Fruit fly (Drosophila melanogaster) whole organism, pupa: ENCODE results near the gene Arpc2.
"Not testable (repeated sequence)": the region's sequence is repeated elsewhere in the genome, so short reads cannot be mapped to it uniquely, and the experiment has no call there.

Experiments used
- CG10348 ChIP-seq: fragments of 200-800 bp; sonication (Bioruptor generic); IDR thresholded peaks from 2 replicates; pipeline ENCODE4 v1.3.6; 2022; ENCODE audit warnings: missing biosample characterization, missing genetic modification characterization
- CG12605 ChIP-seq: fragments of 200-800 bp; sonication (Bioruptor generic); IDR thresholded peaks from 2 replicates; pipeline ENCODE4 v1.3.6; 2022; ENCODE audit warnings: missing biosample characterization, missing genetic modification characterization
- CG13204 ChIP-seq: fragments of 200-800 bp; sonication (Bioruptor generic); optimal IDR thresholded peaks from 2 replicates; lab custom pipeline; 2018; ENCODE audit warnings: missing biosample characterization, mild to moderate bottlenecking, missing genetic modification characterization, moderate library complexity
- CG14655 ChIP-seq: fragments of 200-800 bp; sonication (Bioruptor generic); optimal IDR thresholded peaks from 3 replicates; lab custom pipeline; 2017; ENCODE audit warnings: mild to moderate bottlenecking, missing biosample characterization, missing genetic modification reagents, missing genetic modification characterization
- CG15710 ChIP-seq: fragments of 200-800 bp; sonication (Bioruptor generic); optimal IDR thresholded peaks from 2 replicates; lab custom pipeline; 2018; ENCODE audit warnings: missing biosample characterization, mild to moderate bottlenecking, missing genetic modification characterization, moderate library complexity
- CG17806 ChIP-seq: fragments of 200-800 bp; sonication (Bioruptor generic); optimal IDR thresholded peaks from 2 replicates; lab custom pipeline; 2018; ENCODE audit warnings: missing biosample characterization, mild to moderate bottlenecking, missing genetic modification characterization, moderate library complexity
- CG32121 ChIP-seq: fragments of 200-800 bp; sonication (Bioruptor generic); IDR thresholded peaks from 2 replicates; pipeline ENCODE4 v1.3.6; 2022; ENCODE audit warnings: missing biosample characterization, missing genetic modification characterization
- CG34367 ChIP-seq: fragments of 200-800 bp; sonication (Bioruptor generic); optimal IDR thresholded peaks from 2 replicates; lab custom pipeline; 2018; ENCODE audit warnings: missing biosample characterization, mild to moderate bottlenecking, missing genetic modification characterization
- CG4496 ChIP-seq: fragments of 200-800 bp; sonication (Bioruptor generic); IDR thresholded peaks from 3 replicates; pipeline ENCODE4 v1.3.6; 2022; ENCODE audit warnings: missing biosample characterization, missing genetic modification characterization
- CG8159 ChIP-seq: fragments of 200-800 bp; sonication (Bioruptor generic); optimal IDR thresholded peaks from 3 replicates; lab custom pipeline; 2018; ENCODE audit warnings: missing biosample characterization, mild to moderate bottlenecking, missing genetic modification characterization, moderate library complexity
- CG8301 ChIP-seq: fragments of 200-800 bp; sonication (Bioruptor generic); optimal IDR thresholded peaks from 2 replicates; lab custom pipeline; 2018; ENCODE audit warnings: missing biosample characterization, mild to moderate bottlenecking, missing genetic modification characterization
- CG9948 ChIP-seq: fragments of 200-800 bp; sonication (Bioruptor generic); optimal IDR thresholded peaks from 2 replicates; lab custom pipeline; 2018; ENCODE audit warnings: missing biosample characterization, mild to moderate bottlenecking, missing genetic modification characterization, moderate library complexity
- D1 ChIP-seq: fragments of 200-800 bp; sonication (Bioruptor generic); optimal IDR thresholded peaks from 2 replicates; lab custom pipeline; 2018; ENCODE audit warnings: missing biosample characterization, mild to moderate bottlenecking, missing genetic modification characterization, moderate library complexity
- EcR ChIP-seq: fragments of 200-800 bp; sonication (Bioruptor generic); optimal IDR thresholded peaks from 3 replicates; lab custom pipeline; 2019; ENCODE audit warnings: missing biosample characterization, missing genetic modification characterization, mild to moderate bottlenecking, moderate library complexity, missing genetic modification reagents
- Ets98B ChIP-seq: fragments of 200-800 bp; sonication (Bioruptor generic); IDR thresholded peaks from 2 replicates; pipeline ENCODE4 v1.3.6; 2022; ENCODE audit warnings: missing biosample characterization, missing genetic modification characterization
- Pif1A ChIP-seq: fragments of 200-800 bp; sonication (Bioruptor generic); optimal IDR thresholded peaks from 3 replicates; lab custom pipeline; 2016; ENCODE audit warnings: missing biosample characterization, missing genetic modification characterization
- Pif1B ChIP-seq: fragments of 200-800 bp; sonication (Bioruptor generic); optimal IDR thresholded peaks from 3 replicates; lab custom pipeline; 2016; ENCODE audit warnings: missing biosample characterization, missing genetic modification characterization
- Snoo ChIP-seq: fragments of 200-800 bp; sonication (Bioruptor generic); optimal IDR thresholded peaks from 3 replicates; lab custom pipeline; 2017; ENCODE audit warnings: missing biosample characterization, mild to moderate bottlenecking, missing genetic modification characterization, inconsistent platforms
- fd96Ca ChIP-seq: fragments of 200-800 bp; sonication (Bioruptor generic); IDR thresholded peaks from 3 replicates; pipeline ENCODE4 v1.3.6; 2022; ENCODE audit warnings: missing biosample characterization, missing genetic modification characterization
- gl ChIP-seq: fragments of 200-800 bp; sonication (Bioruptor generic); optimal IDR thresholded peaks from 2 replicates; lab custom pipeline; 2018; ENCODE audit warnings: missing biosample characterization, mild to moderate bottlenecking, missing genetic modification characterization
- rn ChIP-seq: fragments of 200-800 bp; sonication (Bioruptor generic); IDR thresholded peaks from 2 replicates; pipeline ENCODE4 v1.3.6; 2022; ENCODE audit warnings: missing biosample characterization, missing genetic modification characterization

Gene Arpc2

DNA sequence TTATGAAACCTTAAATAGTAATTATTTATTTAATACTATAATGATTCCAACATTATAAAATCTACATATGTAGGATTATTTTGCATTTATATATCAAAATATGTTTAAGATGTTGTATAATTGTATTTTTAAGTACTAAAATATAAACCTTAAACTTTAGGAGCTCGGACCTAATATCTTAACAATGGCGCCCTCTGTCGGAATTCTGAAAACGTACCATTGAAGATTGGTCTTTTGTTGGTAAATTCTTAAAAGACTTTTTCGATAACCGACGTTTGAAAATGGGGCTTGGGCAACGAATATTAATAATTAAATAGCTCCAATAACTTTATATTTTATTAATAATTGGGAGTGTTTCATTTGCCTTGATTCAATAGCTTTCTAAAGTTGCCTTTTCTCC, 21.0 kb downstream of the Arpc2 start:
- no peak for TF ChIP-seq Ets98B (GFP tag; lab: Robert Waterston, UW)
- TF ChIP-seq CG8301 (tag; lab: Kevin White, UChicago) = no peak
- TF ChIP-seq Snoo (tag; lab: Kevin White, UChicago) = no peak
- TF ChIP-seq fd96Ca (GFP tag; lab: Robert Waterston, UW) = no peak
- no peak for TF ChIP-seq D1 (tag; lab: Kevin White, UChicago)
- TF ChIP-seq CG17806 (tag; lab: Kevin White, UChicago) = no peak
- TF ChIP-seq CG8159 (tag; lab: Kevin White, UChicago) = no peak

DNA sequence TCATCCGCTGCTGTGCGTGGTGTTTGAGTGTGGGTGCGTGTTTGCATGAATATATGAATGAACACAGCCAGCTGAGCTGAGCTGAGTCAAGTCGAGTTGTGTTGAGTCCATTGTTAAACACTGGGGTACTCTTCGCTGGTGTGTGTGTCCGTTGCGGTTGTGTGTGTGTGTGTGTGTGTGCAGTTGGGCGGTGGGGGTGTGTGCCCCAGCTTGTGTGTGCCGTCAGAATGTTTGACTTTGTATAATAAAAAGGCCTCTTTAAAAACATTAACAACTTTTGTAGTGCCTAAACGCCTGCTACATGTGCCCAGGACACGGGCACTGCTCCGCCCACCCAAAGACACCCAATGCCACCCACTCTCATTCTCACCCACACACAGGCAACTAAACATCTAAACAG, 21.6 kb downstream of the Arpc2 start:
- TF ChIP-seq D1 (tag; lab: Kevin White, UChicago) (no peak), CG12605 (GFP tag; lab: Robert Waterston, UW) (no peak), Pif1B (no peak), CG9948 (tag; lab: Kevin White, UChicago) (no peak), CG8159 (tag; lab: Kevin White, UChicago) (no peak), Ets98B (GFP tag; lab: Robert Waterston, UW) (no peak), CG32121 (GFP tag; lab: Robert Waterston, UW) (no peak), EcR (GFP tag; lab: Kevin White, UChicago) (no peak), rn (GFP tag; lab: Robert Waterston, UW) (no peak), gl (no peak), CG15710 (tag; lab: Kevin White, UChicago) (no peak)

DNA sequence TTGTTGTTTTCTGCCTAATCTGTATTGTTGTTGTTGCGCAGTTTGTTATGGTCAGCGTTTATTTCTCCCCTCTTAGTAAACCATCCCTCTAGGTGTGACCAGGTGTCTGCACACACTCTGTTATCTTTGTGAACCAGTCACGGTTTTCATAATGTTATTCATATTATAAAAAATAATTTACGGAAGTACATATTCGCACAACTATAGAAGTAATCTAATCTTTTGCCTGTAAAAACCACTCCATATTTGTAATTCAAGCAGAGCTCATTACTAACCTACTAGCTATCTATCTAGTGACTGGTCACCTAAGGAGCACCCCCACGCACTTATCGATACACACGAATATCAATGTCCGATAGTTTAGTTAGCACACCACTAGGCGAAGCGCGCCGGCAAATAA, 33.0 kb downstream of the Arpc2 start, which contains the start of the genes CG31683 and CG31687:
CG31683 (minus strand) TSS at position 101 of the 400 bp plus-strand sequence.
CG31687 (plus strand) TSS at position 362 of the 400 bp plus-strand sequence.
- not testable (repeated sequence) for TF ChIP-seq Pif1A (GFP tag; lab: Kevin White, UChicago); EcR (GFP tag; lab: Kevin White, UChicago); CG12605 (GFP tag; lab: Robert Waterston, UW)

dm6 chr2L:20458975-20459374, 42.1 kb downstream of the Arpc2 start, which contains the start of the genes CG18858 and Cdc23:
Gene CG18858, minus strand, starts transcription at chr2L:20459075.
Gene Cdc23, plus strand, starts transcription at chr2L:20459342.
- TF ChIP-seq D1, CG8301, CG8159 (tag; lab: Kevin White, UChicago): not testable (repeated sequence)

dm6 chr2L:20463316-20463856, 46.5 kb downstream of the Arpc2 start, which contains the start of gene CG2493:
Gene CG2493, minus strand, starts transcription at chr2L:20463444.
- TF ChIP-seq rn (GFP tag; lab: Robert Waterston, UW) (no peak), CG15710 (tag; lab: Kevin White, UChicago) (no peak), CG34367 (no peak), Snoo (tag; lab: Kevin White, UChicago) (no peak), CG8301 (tag; lab: Kevin White, UChicago) (peak; percentile 78), CG9948 (tag; lab: Kevin White, UChicago) (peak; percentile 62), CG4496 (GFP tag; lab: Robert Waterston, UW) (peak; percentile 85), EcR (GFP tag; lab: Kevin White, UChicago) (no peak), Ets98B (GFP tag; lab: Robert Waterston, UW) (peak; percentile 62), CG14655 (GFP tag; lab: Kevin White, UChicago) (peak; percentile 80), D1 (tag; lab: Kevin White, UChicago) (no peak), fd96Ca (GFP tag; lab: Robert Waterston, UW) (no peak), CG10348 (GFP tag; lab: Robert Waterston, UW) (no peak), CG12605 (GFP tag; lab: Robert Waterston, UW) (0 out of 2 replicates have a peak, but pooled peaks have one; percentile 6), CG13204 (GFP tag; lab: Kevin White, UChicago) (no peak), CG17806 (tag; lab: Kevin White, UChicago) (peak; percentile 73), CG8159 (tag; lab: Kevin White, UChicago) (peak; percentile 70), Pif1A (GFP tag; lab: Kevin White, UChicago) (peak; percentile 69), gl (no peak), CG32121 (GFP tag; lab: Robert Waterston, UW) (0 out of 2 replicates have a peak, but pooled peaks have one; percentile 23), Pif1B (no peak)

DNA sequence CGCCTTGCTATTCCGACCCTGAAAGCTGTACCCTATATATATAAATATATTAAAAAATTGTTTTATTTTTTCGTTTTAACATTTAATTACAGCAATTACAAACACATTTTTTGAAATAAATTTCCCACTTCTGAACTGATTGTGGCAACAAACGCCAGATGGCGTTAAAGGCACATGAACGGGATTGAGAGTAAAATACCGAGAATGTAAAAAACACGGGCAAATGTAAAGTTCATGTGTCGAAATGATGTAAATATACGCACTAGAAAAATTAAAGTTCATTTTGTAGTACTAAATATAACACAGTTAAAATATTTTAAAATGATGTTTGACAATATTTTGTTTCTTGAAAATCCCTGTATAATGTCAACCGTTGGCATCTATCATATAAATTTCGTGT, 47.5 kb downstream of the Arpc2 start:
- TF ChIP-seq Pif1A (GFP tag; lab: Kevin White, UChicago) (no peak), CG14655 (GFP tag; lab: Kevin White, UChicago) (peak; percentile 14), rn (GFP tag; lab: Robert Waterston, UW) (no peak), Snoo (tag; lab: Kevin White, UChicago) (no peak), gl (no peak), CG8159 (tag; lab: Kevin White, UChicago) (peak; percentile 14), CG15710 (tag; lab: Kevin White, UChicago) (no peak), CG8301 (tag; lab: Kevin White, UChicago) (no peak), D1 (tag; lab: Kevin White, UChicago) (peak; percentile 56), CG34367 (no peak), CG10348 (GFP tag; lab: Robert Waterston, UW) (no peak), CG32121 (GFP tag; lab: Robert Waterston, UW) (no peak), CG13204 (GFP tag; lab: Kevin White, UChicago) (no peak), Ets98B (GFP tag; lab: Robert Waterston, UW) (no peak), CG4496 (GFP tag; lab: Robert Waterston, UW) (no peak), fd96Ca (GFP tag; lab: Robert Waterston, UW) (no peak)
